Worm (Caenorhabditis elegans): ENCODE data around the gene slfl-4.
A peak's percentile ranks its signal among the peaks of the same experiment; 100 is the strongest.
"Not testable (repeated sequence)": the region's sequence is repeated elsewhere in the genome, so short reads cannot be mapped to it uniquely, and the experiment has no call there.

slfl-4 gene

DNA sequence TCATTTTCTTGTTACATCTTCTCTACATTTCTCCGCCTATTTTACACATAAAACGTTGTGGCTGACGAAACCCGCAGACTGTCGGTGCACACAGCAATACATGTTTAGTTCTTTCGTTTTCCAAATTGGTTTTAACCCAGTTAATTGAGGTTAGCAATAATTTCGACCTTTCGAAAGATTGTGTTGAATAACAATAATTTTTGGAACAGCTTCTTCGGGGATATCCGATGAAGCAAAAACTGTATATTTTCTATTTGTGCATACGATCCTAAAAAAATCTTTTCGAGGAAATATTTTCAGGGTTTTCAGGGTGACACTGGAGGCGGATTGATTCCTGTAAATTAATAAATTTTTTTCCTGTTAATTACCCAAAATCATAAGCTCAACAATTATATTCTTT is 12.5 kb upstream of the slfl-4 start (continued):
- TF ChIP-seq ekl-4 (GFP tag; IDR thresholded peaks at IDR 0.05) (peak; percentile 75; the same call in 1 of the 2 replicates), attf-6 (GFP tag; IDR thresholded peaks at IDR 0.05) (peak; percentile 97), nfyb-1 (GFP tag; IDR thresholded peaks at IDR 0.05) (peak; percentile 74), hmg-1.2 (GFP tag; IDR thresholded peaks at IDR 0.05) (peak; percentile 80), pbrm-1 (GFP tag; IDR thresholded peaks at IDR 0.05) (peak; percentile 78), rcor-1 (GFP tag; IDR thresholded peaks at IDR 0.05) (peak; percentile 49; the same call in 1 of the 2 replicates)

DNA sequence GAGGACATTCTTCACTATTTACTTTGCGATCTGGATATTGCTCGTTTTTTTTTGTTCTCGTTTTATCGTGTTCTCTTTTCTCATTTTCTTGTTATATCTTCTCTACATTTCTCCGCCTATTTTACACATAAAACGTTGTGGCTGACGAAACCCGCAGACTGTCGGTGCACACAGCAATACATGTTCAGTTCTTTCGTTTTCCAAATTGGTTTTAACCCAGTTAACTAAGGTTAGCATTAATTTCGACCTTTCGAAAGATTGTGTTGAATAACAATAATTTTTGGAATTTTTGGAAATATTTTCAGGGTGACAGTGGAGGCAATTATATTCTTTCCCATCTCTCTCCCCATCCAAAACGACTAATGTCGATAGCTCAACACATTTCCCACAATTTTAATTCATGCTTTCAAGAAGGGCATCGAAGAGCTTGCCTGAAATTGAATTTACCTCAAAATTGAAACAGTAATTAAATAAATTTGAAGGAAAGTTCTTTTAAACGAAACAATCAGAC is 9.6 kb upstream of the slfl-4 start:
- TF ChIP-seq ekl-4 (GFP tag; IDR thresholded peaks at IDR 0.05) (peak; percentile 82), aptf-3 (GFP tag; IDR thresholded peaks at IDR 0.05) (0 out of 2 replicates have a peak, but pooled peaks have one; percentile 8), F49E8.2 (tag; optimal IDR thresholded peaks at IDR 0.05; ENCODE audit: insufficient read depth) (peak; percentile 69), attf-6 (GFP tag; IDR thresholded peaks at IDR 0.05) (peak; percentile 99), hmg-1.2 (GFP tag; IDR thresholded peaks at IDR 0.05) (peak; percentile 82), Y79H2A.3 (GFP tag; conservative IDR thresholded peaks at IDR 0.05) (0 out of 2 replicates have a peak, but pooled peaks have one; percentile 12), snpc-1.1 (tag; optimal IDR thresholded peaks at IDR 0.05; ENCODE audit: insufficient read depth) (peak; percentile 88), dox-1 (GFP tag; IDR thresholded peaks at IDR 0.05) (peak; percentile 89), xnd-1 (tag; optimal IDR thresholded peaks at IDR 0.05) (peak; percentile 7), hsf-1 (GFP tag; IDR thresholded peaks at IDR 0.05) (peak; percentile 63; the same call in 1 of the 2 replicates), Y53G8AR.9 (GFP tag; conservative IDR thresholded peaks at IDR 0.05) (peak; percentile 65; the same call in 1 of the 2 replicates), mcd-1 (GFP tag; IDR thresholded peaks at IDR 0.05) (peak; percentile 56; the same call in 1 of the 2 replicates), F33H1.4 (GFP tag; IDR thresholded peaks at IDR 0.05) (peak; percentile 52; the same call in 1 of the 2 replicates), ceh-100 (GFP tag; IDR thresholded peaks at IDR 0.05) (peak; percentile 35; the same call in 1 of the 2 replicates), Y56A3A.18 (GFP tag; IDR thresholded peaks at IDR 0.05) (peak; percentile 41; the same call in 1 of the 2 replicates), ztf-28 (GFP tag; IDR thresholded peaks at IDR 0.05) (0 out of 2 replicates have a peak, but pooled peaks have one; percentile 53), C17E4.6 (GFP tag; IDR thresholded peaks at IDR 0.05) (peak; percentile 55; the same call in 1 of the 2 replicates), B0336.3 (GFP tag; IDR thresholded peaks at IDR 0.05) (0 out of 2 replicates have a peak, but pooled peaks have one; percentile 26), lin-26 (GFP tag; IDR thresholded peaks at IDR 0.05) (peak; percentile 63; the same call in 1 of the 2 replicates), ztf-25 (GFP tag; IDR thresholded peaks at IDR 0.05) (0 out of 2 replicates have a peak, but pooled peaks have one; percentile 73), nfyb-1 (GFP tag; IDR thresholded peaks at IDR 0.05) (peak; percentile 62; the same call in 1 of the 2 replicates), madf-6 (GFP tag; IDR thresholded peaks at IDR 0.05) (peak; percentile 80), ceh-91 (GFP tag; IDR thresholded peaks at IDR 0.05) (peak; percentile 38; the same call in 1 of the 2 replicates), ama-1 (optimal IDR thresholded peaks at IDR 0.05) (peak; percentile 26), pbrm-1 (GFP tag; IDR thresholded peaks at IDR 0.05) (peak; percentile 85), snpc-4 (GFP tag; optimal IDR thresholded peaks at IDR 0.05) (peak; percentile 93), snpc-4 (tag; optimal IDR thresholded peaks at IDR 0.05) (peak; percentile 84 to 97 (median 95)), B0019.2 (GFP tag; conservative IDR thresholded peaks at IDR 0.05) (0 out of 2 replicates have a peak, but pooled peaks have one; percentile 28), lsl-1 (GFP tag; optimal IDR thresholded peaks at IDR 0.05) (peak; percentile 34), madf-3 (GFP tag; IDR thresholded peaks at IDR 0.05) (0 out of 2 replicates have a peak, but pooled peaks have one; percentile 38), tbp1 (GFP tag; optimal IDR thresholded peaks at IDR 0.05) (peak; percentile 69), rcor-1 (GFP tag; IDR thresholded peaks at IDR 0.05) (peak; percentile 38; the same call in 1 of the 2 replicates), hrde-1 (tag; optimal IDR thresholded peaks at IDR 0.05; ENCODE audit: borderline replicate concordance) (peak; percentile 42), D2030.7 (GFP tag; IDR thresholded peaks at IDR 0.05) (peak; percentile 95), snpc-1.3 (tag; optimal IDR thresholded peaks at IDR 0.05; ENCODE audit: insufficient read depth) (peak; percentile 15)
- TF ChIP-seq ama-1 (GFP tag; optimal IDR thresholded peaks at IDR 0.05): not testable (repeated sequence)
